Worm (Caenorhabditis elegans): ENCODE measurements around the gene K04G7.1.

The K04G7.1 gene

ce11 chrIII:7165816-7166229 lies 3.3 kb downstream of the K04G7.1 start (continued):
- peak; percentile 45 for TF ChIP-seq mep-1 (tag; optimal IDR thresholded peaks at IDR 0.05)
- TF ChIP-seq lin-13 (GFP tag; optimal IDR thresholded peaks at IDR 0.05), result no peak

DNA sequence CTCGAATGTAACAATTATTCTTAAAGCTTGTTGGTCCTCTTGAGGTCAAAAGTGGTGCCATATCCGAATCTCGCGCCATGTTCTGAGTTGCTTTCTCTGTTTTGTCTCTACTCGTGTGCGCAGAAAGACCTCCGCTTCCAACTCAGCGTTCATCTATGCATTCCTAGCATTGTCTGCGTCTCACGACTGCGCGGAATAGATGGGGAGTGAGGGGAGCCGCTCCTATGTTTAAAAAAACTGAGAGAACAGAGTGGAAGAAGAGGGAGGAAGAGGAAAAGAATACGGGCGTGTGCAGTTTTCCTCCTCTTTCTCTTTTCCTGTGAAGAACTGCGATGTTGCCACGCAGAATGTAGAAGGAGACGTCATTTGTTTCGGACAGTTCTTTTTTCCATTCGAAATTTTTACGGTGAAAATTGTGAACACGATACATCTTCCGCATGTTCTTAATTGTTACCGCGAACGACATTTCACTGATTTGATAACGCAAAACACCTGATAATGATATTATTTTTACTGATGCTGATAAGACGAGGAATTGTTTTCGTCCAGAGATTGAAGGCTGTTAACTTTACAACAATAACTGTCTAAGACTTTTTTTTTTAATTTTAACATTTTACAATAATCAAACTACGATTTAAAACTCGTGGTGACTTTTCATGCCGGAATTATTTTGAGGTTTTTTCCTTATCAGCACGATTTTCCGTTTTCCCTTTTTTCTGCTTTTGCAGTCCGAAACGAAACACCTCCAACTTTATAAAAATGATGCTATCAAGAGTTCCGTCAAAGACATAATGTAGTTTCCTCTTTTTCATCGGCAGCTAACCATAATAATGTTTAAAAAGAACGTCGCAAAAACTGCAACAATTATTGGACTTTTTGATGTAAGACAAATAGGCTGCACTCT lies 4.4 kb downstream of the K04G7.1 start:
- TF ChIP-seq egl-27 (tag; optimal IDR thresholded peaks at IDR 0.05), result peak in 1 of 2 experiments; percentile 46
- no peak for TF ChIP-seq blmp-1 (tag; optimal IDR thresholded peaks at IDR 0.05)
- TF ChIP-seq ama-1 (optimal IDR thresholded peaks at IDR 0.05), result no peak
- TF ChIP-seq tbx-2 (tag; optimal IDR thresholded peaks at IDR 0.05), result peak; percentile 36
- peak; percentile 51 for TF ChIP-seq skn-1 (tag; optimal IDR thresholded peaks at IDR 0.05)
- TF ChIP-seq swsn-7 (tag; optimal IDR thresholded peaks at IDR 0.05), result peak; percentile 32
- TF ChIP-seq zag-1 (tag; optimal IDR thresholded peaks at IDR 0.05), result no peak
- no peak for TF ChIP-seq ces-1 (GFP tag; optimal IDR thresholded peaks at IDR 0.05)
- TF ChIP-seq lin-15B (tag; optimal IDR thresholded peaks at IDR 0.05), result no peak
- TF ChIP-seq lsy-2 (tag; optimal IDR thresholded peaks at IDR 0.05), result peak; percentile 12 to 63
- TF ChIP-seq sox-4 (tag; optimal IDR thresholded peaks at IDR 0.05), result no peak
- no peak for TF ChIP-seq Y116A8C.19 (tag; optimal IDR thresholded peaks at IDR 0.05; ENCODE audit: borderline replicate concordance)
- no peak for TF ChIP-seq fos-1 (tag; optimal IDR thresholded peaks at IDR 0.05)
- TF ChIP-seq ets-5 (GFP tag; IDR thresholded peaks at IDR 0.05), result no peak
- TF ChIP-seq hpl-2 (GFP tag; optimal IDR thresholded peaks at IDR 0.05), result no peak
- TF ChIP-seq elt-3 (tag; optimal IDR thresholded peaks at IDR 0.05), result peak in 1 of 6 experiments; percentile 14
- TF ChIP-seq ceh-88 (GFP tag; IDR thresholded peaks at IDR 0.05), result no peak
- peak; percentile 30 for TF ChIP-seq nhr-85 (tag)
- TF ChIP-seq dsc-1 (tag; optimal IDR thresholded peaks at IDR 0.05), result no peak
- TF ChIP-seq isw-1 (GFP tag; IDR thresholded peaks at IDR 0.05), result no peak
- TF ChIP-seq ceh-8 (GFP tag; optimal IDR thresholded peaks at IDR 0.05), result no peak
- peak; percentile 14 for TF ChIP-seq snpc-4 (tag; optimal IDR thresholded peaks at IDR 0.05)
- TF ChIP-seq pqm-1 (tag; optimal IDR thresholded peaks at IDR 0.05), result no peak
- TF ChIP-seq lir-3 (tag; optimal IDR thresholded peaks at IDR 0.05; ENCODE audit: poor library complexity), result no peak
- no peak for TF ChIP-seq C16A3.4 (tag; optimal IDR thresholded peaks at IDR 0.05)
- TF ChIP-seq grh-1 (GFP tag; IDR thresholded peaks at IDR 0.05), result no peak
- TF ChIP-seq nhr-84 (tag; optimal IDR thresholded peaks at IDR 0.05), result no peak
- TF ChIP-seq fkh-10 (GFP tag; optimal IDR thresholded peaks at IDR 0.05), result no peak
- TF ChIP-seq fkh-8 (tag; optimal IDR thresholded peaks at IDR 0.05), result peak; percentile 80
- TF ChIP-seq fkh-4 (tag; optimal IDR thresholded peaks at IDR 0.05; ENCODE audit: borderline replicate concordance), result no peak
- TF ChIP-seq mdl-1 (tag; optimal IDR thresholded peaks at IDR 0.05), result peak in 1 of 2 experiments; percentile 40
- TF ChIP-seq hlh-17 (GFP tag; optimal IDR thresholded peaks at IDR 0.05; ENCODE audit: borderline replicate concordance), result no peak
- no peak for TF ChIP-seq ceh-63 (GFP tag; optimal IDR thresholded peaks at IDR 0.05)
- no peak for TF ChIP-seq jun-1 (tag; optimal IDR thresholded peaks at IDR 0.05)
- TF ChIP-seq nhr-12 (tag; optimal IDR thresholded peaks at IDR 0.05), result no peak
- TF ChIP-seq efl-1 (optimal IDR thresholded peaks at IDR 0.05), result peak; percentile 61
- peak in 1 of 2 experiments; percentile 38 for TF ChIP-seq efl-1 (GFP tag; optimal IDR thresholded peaks at IDR 0.05 in 1 of 2)
- no peak for TF ChIP-seq zip-4 (GFP tag; optimal IDR thresholded peaks at IDR 0.05)
- no peak for TF ChIP-seq pax-3 (tag; optimal IDR thresholded peaks at IDR 0.05)
- TF ChIP-seq hlh-4 (tag; optimal IDR thresholded peaks at IDR 0.05), result no peak
- TF ChIP-seq F16B12.6 (tag; optimal IDR thresholded peaks at IDR 0.05), result peak; percentile 23
- no peak for TF ChIP-seq nhr-20 (tag; optimal IDR thresholded peaks at IDR 0.05)
- TF ChIP-seq unc-62 (GFP tag; optimal IDR thresholded peaks at IDR 0.05), result no peak
- TF ChIP-seq unc-130 (tag; optimal IDR thresholded peaks at IDR 0.05), result no peak
- peak; percentile 51 for TF ChIP-seq snu-23 (GFP tag; optimal IDR thresholded peaks at IDR 0.05)
- TF ChIP-seq egl-13 (tag; optimal IDR thresholded peaks at IDR 0.05), result no peak
- no peak for TF ChIP-seq alr-1 (tag; optimal IDR thresholded peaks at IDR 0.05; ENCODE audit: borderline replicate concordance)
- TF ChIP-seq aly-2 (tag; optimal IDR thresholded peaks at IDR 0.05), result no peak

Measured in whole organism, L1 larva.